Worm (Caenorhabditis elegans): ENCODE data around the gene F42H10.2.

F42H10.2 gene

DNA sequence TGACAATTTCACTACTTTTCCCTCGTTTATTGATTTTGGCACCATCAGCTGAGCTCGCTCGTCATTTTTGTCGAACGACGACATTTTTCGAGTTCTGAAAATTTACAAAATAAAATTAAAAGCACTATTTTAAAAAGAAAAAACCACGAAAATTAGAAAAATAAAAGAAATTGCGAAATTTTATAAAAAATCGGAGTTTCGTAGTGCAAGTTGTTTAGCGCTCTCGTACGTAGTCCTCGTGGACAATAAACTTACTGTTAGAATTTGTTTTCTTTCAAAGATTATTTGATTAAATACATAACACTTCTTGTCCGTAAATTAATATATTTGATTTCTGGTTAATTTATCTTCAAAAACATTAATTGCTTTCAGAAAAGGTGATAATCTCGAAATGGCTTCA, at the start of gene F42H10.2, which contains the start of gene ess-2:
Gene F42H10.2, plus strand, starts transcription at position 367 of the 400 bp plus-strand sequence.
Gene ess-2, minus strand, starts transcription at position 99 of the 400 bp plus-strand sequence.
- no peak for TF ChIP-seq ceh-63 (GFP tag; optimal IDR thresholded peaks at IDR 0.05)
- TF ChIP-seq irx-1 (tag; optimal IDR thresholded peaks at IDR 0.05): no peak
- TF ChIP-seq nhr-85 (tag): no peak
- TF ChIP-seq tlp-1 (tag; optimal IDR thresholded peaks at IDR 0.05): no peak
- TF ChIP-seq nhr-90 (tag; optimal IDR thresholded peaks at IDR 0.05; ENCODE audit: poor library complexity): no peak
- TF ChIP-seq ceh-88 (GFP tag; IDR thresholded peaks at IDR 0.05): no peak
- TF ChIP-seq hlh-4 (tag; optimal IDR thresholded peaks at IDR 0.05): no peak
- peak; percentile 62 for TF ChIP-seq snu-23 (GFP tag; optimal IDR thresholded peaks at IDR 0.05)
- peak; percentile 49 for TF ChIP-seq lin-14 (GFP tag; optimal IDR thresholded peaks at IDR 0.05)
- TF ChIP-seq zip-4 (GFP tag; optimal IDR thresholded peaks at IDR 0.05): peak; percentile 83
- peak; percentile 45 for TF ChIP-seq mep-1 (tag; optimal IDR thresholded peaks at IDR 0.05)
- TF ChIP-seq aha-1 (tag; optimal IDR thresholded peaks at IDR 0.05): no peak
- TF ChIP-seq grh-1 (GFP tag; IDR thresholded peaks at IDR 0.05): no peak
- no peak for TF ChIP-seq mef-2 (tag; optimal IDR thresholded peaks at IDR 0.05)
- no peak for TF ChIP-seq mab-9 (GFP tag; IDR thresholded peaks at IDR 0.05)
- no peak for TF ChIP-seq fos-1 (tag; optimal IDR thresholded peaks at IDR 0.05)
- peak; percentile 67 for TF ChIP-seq C16A3.4 (tag; optimal IDR thresholded peaks at IDR 0.05)
- no peak for TF ChIP-seq snpc-4 (tag; optimal IDR thresholded peaks at IDR 0.05)
- TF ChIP-seq skn-1 (tag; optimal IDR thresholded peaks at IDR 0.05): peak; percentile 82
- no peak for TF ChIP-seq nhr-77 (tag; optimal IDR thresholded peaks at IDR 0.05)
- no peak for TF ChIP-seq sup-37 (GFP tag; optimal IDR thresholded peaks at IDR 0.05)
- TF ChIP-seq nhr-76 (tag; optimal IDR thresholded peaks at IDR 0.05): no peak
- no peak for TF ChIP-seq hpl-2 (GFP tag; optimal IDR thresholded peaks at IDR 0.05)
- no peak for TF ChIP-seq lin-39 (tag; optimal IDR thresholded peaks at IDR 0.05)
- TF ChIP-seq zag-1 (tag; optimal IDR thresholded peaks at IDR 0.05): no peak
- peak; percentile 39 for TF ChIP-seq nhr-20 (tag; optimal IDR thresholded peaks at IDR 0.05)
- no peak for TF ChIP-seq pag-3 (tag; optimal IDR thresholded peaks at IDR 0.05; ENCODE audit: borderline replicate concordance, insufficient read depth)
- no peak for TF ChIP-seq Y116A8C.19 (tag; optimal IDR thresholded peaks at IDR 0.05; ENCODE audit: borderline replicate concordance)
- TF ChIP-seq mdl-1 (tag; optimal IDR thresholded peaks at IDR 0.05): no peak
- peak; percentile 2 for TF ChIP-seq dsc-1 (tag; optimal IDR thresholded peaks at IDR 0.05)
- no peak for TF ChIP-seq aly-2 (tag; optimal IDR thresholded peaks at IDR 0.05)
- peak; percentile 43 for TF ChIP-seq swsn-7 (tag; optimal IDR thresholded peaks at IDR 0.05)
- no peak for TF ChIP-seq fkh-10 (GFP tag; optimal IDR thresholded peaks at IDR 0.05)
- no peak for TF ChIP-seq ceh-8 (GFP tag; optimal IDR thresholded peaks at IDR 0.05)
- TF ChIP-seq dpl-1 (GFP tag; optimal IDR thresholded peaks at IDR 0.05): peak; percentile 9 to 65 (median 33)
- TF ChIP-seq unc-130 (tag; optimal IDR thresholded peaks at IDR 0.05): no peak
- TF ChIP-seq unc-30 (tag; optimal IDR thresholded peaks at IDR 0.05): no peak
- peak; percentile 64 to 87 for TF ChIP-seq lsy-2 (tag; optimal IDR thresholded peaks at IDR 0.05)
- no peak for TF ChIP-seq fkh-4 (tag; optimal IDR thresholded peaks at IDR 0.05; ENCODE audit: borderline replicate concordance)
- TF ChIP-seq ces-1 (GFP tag; optimal IDR thresholded peaks at IDR 0.05): no peak
- TF ChIP-seq elt-2 (tag; optimal IDR thresholded peaks at IDR 0.05): no peak
- TF ChIP-seq unc-98 (GFP tag; IDR thresholded peaks at IDR 0.05): no peak
- TF ChIP-seq nhr-47 (tag; optimal IDR thresholded peaks at IDR 0.05): peak; percentile 31
- peak; percentile 71 for TF ChIP-seq lin-15B (tag; optimal IDR thresholded peaks at IDR 0.05)
- no peak for TF ChIP-seq ztf-11 (tag; optimal IDR thresholded peaks at IDR 0.05)
- TF ChIP-seq elt-3 (tag; optimal IDR thresholded peaks at IDR 0.05): peak in 1 of 6 experiments; percentile 26
- TF ChIP-seq hlh-17 (GFP tag; optimal IDR thresholded peaks at IDR 0.05; ENCODE audit: borderline replicate concordance): no peak
- no peak for TF ChIP-seq ztf-4 (tag; optimal IDR thresholded peaks at IDR 0.05)
- no peak for TF ChIP-seq sox-4 (tag; optimal IDR thresholded peaks at IDR 0.05)
- no peak for TF ChIP-seq C04F5.9 (tag; optimal IDR thresholded peaks at IDR 0.05)
- TF ChIP-seq sptf-1 (tag; optimal IDR thresholded peaks at IDR 0.05): no peak
- no peak for TF ChIP-seq alr-1 (tag; optimal IDR thresholded peaks at IDR 0.05; ENCODE audit: borderline replicate concordance)
- no peak for TF ChIP-seq ceh-90 (tag; optimal IDR thresholded peaks at IDR 0.05)
- TF ChIP-seq jun-1 (tag; optimal IDR thresholded peaks at IDR 0.05): no peak
